Worm (Caenorhabditis elegans) whole organism, midembryonic: ENCODE measurements around the gene srsx-7.

Source experiments
- T22C8.4 ChIP-seq: fragments of 200-800 bp; sonication (Bioruptor generic); IDR thresholded peaks from 2 replicates; pipeline ENCODE4 v1.3.6; 2022; ENCODE audit warnings: missing genetic modification characterization, missing compliant biosample characterization
- cog-1 ChIP-seq: sonication (generic microtip); optimal IDR thresholded peaks from 2 replicates; lab custom pipeline; 2016; ENCODE audit warnings: missing genetic modification characterization, missing compliant biosample characterization
- flt-1 ChIP-seq: fragments of 200-800 bp; sonication (Bioruptor generic); IDR thresholded peaks from 2 replicates; pipeline ENCODE4 v1.3.6; 2022; ENCODE audit warnings: missing genetic modification characterization, missing compliant biosample characterization
- klf-2 ChIP-seq: fragments of 200-800 bp; sonication (Bioruptor generic); conservative IDR thresholded peaks from 2 replicates; pipeline ENCODE4 v1.3.6; 2022; ENCODE audit warnings: missing genetic modification reagents, missing genetic modification characterization, missing compliant biosample characterization
- med-1 ChIP-seq: sonication (generic microtip); optimal IDR thresholded peaks from 2 replicates; lab custom pipeline; 2017; ENCODE audit warnings: missing genetic modification characterization, mild to moderate bottlenecking, missing compliant biosample characterization, antibody characterized with exemption, missing genetic modification reagents; ENCODE audit not compliant: insufficient read depth
- ref-1 ChIP-seq: fragments of 200-800 bp; sonication (Bioruptor generic); conservative IDR thresholded peaks from 2 replicates; pipeline ENCODE4 v1.3.6; 2022; ENCODE audit warnings: missing genetic modification reagents, missing genetic modification characterization, missing compliant biosample characterization
- tab-1 ChIP-seq: fragments of 200-800 bp; sonication (Bioruptor generic); IDR thresholded peaks from 2 replicates; pipeline ENCODE4 v1.3.6; 2022; ENCODE audit warnings: missing genetic modification characterization, missing compliant biosample characterization
- ztf-23 ChIP-seq: fragments of 200-800 bp; sonication (Bioruptor generic); IDR thresholded peaks from 2 replicates; pipeline ENCODE4 v1.3.6; 2022; ENCODE audit warnings: missing genetic modification reagents, missing genetic modification characterization, missing compliant biosample characterization
- ztf-29 ChIP-seq: fragments of 200-800 bp; sonication (Bioruptor generic); IDR thresholded peaks from 2 replicates; pipeline ENCODE4 v1.3.6; 2022; ENCODE audit warnings: missing genetic modification reagents, missing genetic modification characterization, missing compliant biosample characterization

Gene srsx-7

ce11 chrV:7904389-7904788, 21.2 kb upstream of the srsx-7 start:
- no peak for TF ChIP-seq ztf-23 (GFP tag; lab: Robert Waterston, UW)
- TF ChIP-seq tab-1 (GFP tag; lab: Robert Waterston, UW), result no peak
- no peak for TF ChIP-seq med-1
- no peak for TF ChIP-seq klf-2 (GFP tag; lab: Robert Waterston, UW)
- no peak for TF ChIP-seq ref-1 (GFP tag; lab: Robert Waterston, UW)
- no peak for TF ChIP-seq ztf-29 (GFP tag; lab: Robert Waterston, UW)
- no peak for TF ChIP-seq cog-1 (tag; lab: Kevin White, UChicago)
- TF ChIP-seq flt-1 (GFP tag; lab: Robert Waterston, UW), result no peak
- no peak for TF ChIP-seq T22C8.4 (GFP tag; lab: Robert Waterston, UW)

ce11 chrV:7908431-7908830, 17.2 kb upstream of the srsx-7 start:
- TF ChIP-seq tab-1 (GFP tag; lab: Robert Waterston, UW) (no peak), cog-1 (tag; lab: Kevin White, UChicago) (no peak), T22C8.4 (GFP tag; lab: Robert Waterston, UW) (no peak), ref-1 (GFP tag; lab: Robert Waterston, UW) (no peak), ztf-29 (GFP tag; lab: Robert Waterston, UW) (no peak), flt-1 (GFP tag; lab: Robert Waterston, UW) (no peak), med-1 (no peak)

- TF ChIP-seq ztf-29 (GFP tag; lab: Robert Waterston, UW) (no peak), cog-1 (tag; lab: Kevin White, UChicago) (no peak), flt-1 (GFP tag; lab: Robert Waterston, UW) (no peak), med-1 (no peak)
These were observed 1.2 kb downstream of the srsx-7 start, which contains the start of gene srsx-6 for ce11 chrV:7926784-7927183. Gene srsx-6, plus strand, starts transcription at chrV:7927084.

ce11 chrV:7928660-7929059, 3.1 kb downstream of the srsx-7 start, which contains the start of gene srsx-5:
Gene srsx-5, plus strand, starts transcription at chrV:7928960.
- no peak for TF ChIP-seq tab-1 (GFP tag; lab: Robert Waterston, UW)
- no peak for TF ChIP-seq flt-1 (GFP tag; lab: Robert Waterston, UW)
- TF ChIP-seq klf-2 (GFP tag; lab: Robert Waterston, UW), result no peak
- TF ChIP-seq ztf-29 (GFP tag; lab: Robert Waterston, UW), result no peak
- no peak for TF ChIP-seq T22C8.4 (GFP tag; lab: Robert Waterston, UW)
- no peak for TF ChIP-seq cog-1 (tag; lab: Kevin White, UChicago)
- TF ChIP-seq med-1, result no peak
- TF ChIP-seq ref-1 (GFP tag; lab: Robert Waterston, UW), result no peak
- no peak for TF ChIP-seq ztf-23 (GFP tag; lab: Robert Waterston, UW)

ce11 chrV:7932998-7933397, 7.4 kb downstream of the srsx-7 start, which contains the start of gene ncx-10:
Gene ncx-10, minus strand, starts transcription at chrV:7933098.
- TF ChIP-seq ztf-23 (GFP tag; lab: Robert Waterston, UW) (no peak), flt-1 (GFP tag; lab: Robert Waterston, UW) (no peak), T22C8.4 (GFP tag; lab: Robert Waterston, UW) (no peak), tab-1 (GFP tag; lab: Robert Waterston, UW) (no peak), ref-1 (GFP tag; lab: Robert Waterston, UW) (no peak), cog-1 (tag; lab: Kevin White, UChicago) (no peak), med-1 (no peak), klf-2 (GFP tag; lab: Robert Waterston, UW) (no peak), ztf-29 (GFP tag; lab: Robert Waterston, UW) (no peak)

- TF ChIP-seq tab-1 (GFP tag; lab: Robert Waterston, UW) (no peak), ztf-23 (GFP tag; lab: Robert Waterston, UW) (no peak), T22C8.4 (GFP tag; lab: Robert Waterston, UW) (no peak), ref-1 (GFP tag; lab: Robert Waterston, UW) (no peak), flt-1 (GFP tag; lab: Robert Waterston, UW) (no peak)
These were observed 11.6 kb downstream of the srsx-7 start, which contains the start of gene srsx-3 for ce11 chrV:7937152-7937551. Gene srsx-3, minus strand, starts transcription at chrV:7937252.

ce11 chrV:7940299-7940698, 14.7 kb downstream of the srsx-7 start, which contains the start of gene srt-53:
Gene srt-53, minus strand, starts transcription at chrV:7940399.
- TF ChIP-seq tab-1 (GFP tag; lab: Robert Waterston, UW), result no peak
- no peak for TF ChIP-seq ztf-23 (GFP tag; lab: Robert Waterston, UW)
- no peak for TF ChIP-seq cog-1 (tag; lab: Kevin White, UChicago)
- no peak for TF ChIP-seq ztf-29 (GFP tag; lab: Robert Waterston, UW)
- no peak for TF ChIP-seq klf-2 (GFP tag; lab: Robert Waterston, UW)
- no peak for TF ChIP-seq T22C8.4 (GFP tag; lab: Robert Waterston, UW)
- TF ChIP-seq flt-1 (GFP tag; lab: Robert Waterston, UW), result no peak
- TF ChIP-seq med-1, result no peak
- TF ChIP-seq ref-1 (GFP tag; lab: Robert Waterston, UW), result no peak

ce11 chrV:7943568-7943967, 18.0 kb downstream of the srsx-7 start, which contains the start of gene Y97E10B.1:
Gene Y97E10B.1, plus strand, starts transcription at chrV:7943868.
- TF ChIP-seq cog-1 (tag; lab: Kevin White, UChicago) (no peak), T22C8.4 (GFP tag; lab: Robert Waterston, UW) (no peak), ztf-23 (GFP tag; lab: Robert Waterston, UW) (no peak), ztf-29 (GFP tag; lab: Robert Waterston, UW) (no peak), med-1 (no peak), ref-1 (GFP tag; lab: Robert Waterston, UW) (no peak), tab-1 (GFP tag; lab: Robert Waterston, UW) (no peak), flt-1 (GFP tag; lab: Robert Waterston, UW) (no peak), klf-2 (GFP tag; lab: Robert Waterston, UW) (no peak)

ce11 chrV:7946229-7946628, 20.6 kb downstream of the srsx-7 start:
- TF ChIP-seq tab-1 (GFP tag; lab: Robert Waterston, UW) (no peak), med-1 (no peak), ref-1 (GFP tag; lab: Robert Waterston, UW) (no peak), flt-1 (GFP tag; lab: Robert Waterston, UW) (no peak), klf-2 (GFP tag; lab: Robert Waterston, UW) (no peak), ztf-23 (GFP tag; lab: Robert Waterston, UW) (no peak), cog-1 (tag; lab: Kevin White, UChicago) (no peak), ztf-29 (GFP tag; lab: Robert Waterston, UW) (no peak), T22C8.4 (GFP tag; lab: Robert Waterston, UW) (no peak)
